Worm (Caenorhabditis elegans): ENCODE data around the gene T14F9.2.

ce11 chrX:2274237-2274636 is 40.1 kb downstream of the T14F9.2 start, which contains the start of gene AH9.4:
- TF ChIP-seq unc-130 (tag; optimal IDR thresholded peaks at IDR 0.05), result no peak
- TF ChIP-seq snpc-4 (tag; optimal IDR thresholded peaks at IDR 0.05), result no peak
- TF ChIP-seq jun-1 (tag; optimal IDR thresholded peaks at IDR 0.05), result no peak
- TF ChIP-seq tlp-1 (tag; optimal IDR thresholded peaks at IDR 0.05), result no peak
- no peak for TF ChIP-seq elt-3 (tag; optimal IDR thresholded peaks at IDR 0.05)
- TF ChIP-seq nhr-12 (tag; optimal IDR thresholded peaks at IDR 0.05), result no peak
- TF ChIP-seq lin-39 (tag; optimal IDR thresholded peaks at IDR 0.05), result no peak
